Fruit fly (Drosophila melanogaster) whole organism, adult: Measurements from ENCODE around the gene CG3699.

Experiments used
- CG11617 ChIP-seq: fragments of 200-800 bp; sonication (Bioruptor generic); optimal IDR thresholded peaks from 2 replicates; lab custom pipeline; 2017; ENCODE audit warnings: mild to moderate bottlenecking, missing biosample characterization, missing genetic modification reagents, missing genetic modification characterization
- CG14711 ChIP-seq: fragments of 200-800 bp; sonication (Bioruptor generic); optimal IDR thresholded peaks from 2 replicates; lab custom pipeline; 2018; ENCODE audit warnings: missing biosample characterization, mild to moderate bottlenecking, missing genetic modification characterization, moderate library complexity
- CG33017 ChIP-seq: fragments of 200-800 bp; sonication (Bioruptor generic); optimal IDR thresholded peaks from 2 replicates; lab custom pipeline; 2018; ENCODE audit warnings: missing biosample characterization, mild to moderate bottlenecking, missing genetic modification characterization, moderate library complexity
- CG7101 ChIP-seq: fragments of 200-800 bp; sonication (Bioruptor generic); optimal IDR thresholded peaks from 2 replicates; lab custom pipeline; 2018; ENCODE audit warnings: missing biosample characterization, mild to moderate bottlenecking, missing genetic modification characterization, moderate library complexity
- Hr96 ChIP-seq: fragments of 200-800 bp; sonication (Bioruptor generic); optimal IDR thresholded peaks from 2 replicates; lab custom pipeline; 2016; ENCODE audit warnings: missing biosample characterization, missing genetic modification characterization
- Mnt ChIP-seq: fragments of 200-800 bp; sonication (Bioruptor generic); optimal IDR thresholded peaks from 2 replicates; lab custom pipeline; 2016; ENCODE audit warnings: missing biosample characterization, mild to moderate bottlenecking, missing genetic modification characterization
- kay ChIP-seq: fragments of 200-800 bp; sonication (Bioruptor generic); peaks from one replicate; lab custom pipeline; 2016; ENCODE audit warnings: missing biosample characterization, missing genetic modification characterization, borderline replicate concordance
- pad ChIP-seq: fragments of 200-800 bp; sonication (Bioruptor generic); optimal IDR thresholded peaks from 3 replicates; lab custom pipeline; 2017; ENCODE audit warnings: missing biosample characterization, missing genetic modification characterization, mild to moderate bottlenecking, moderate library complexity, missing genetic modification reagents

- TF ChIP-seq Mnt = no peak
- TF ChIP-seq pad (GFP tag; lab: Kevin White, UChicago) = peak; percentile 23
- no peak for TF ChIP-seq Hr96 (GFP tag; lab: Kevin White, UChicago)
- no peak for TF ChIP-seq CG33017 (tag; lab: Kevin White, UChicago)
- peak; percentile 46 for TF ChIP-seq kay (GFP tag; lab: Kevin White, UChicago)
- TF ChIP-seq CG14711 (tag; lab: Kevin White, UChicago) = no peak
- no peak for TF ChIP-seq CG11617 (GFP tag; lab: Kevin White, UChicago)
- no peak for TF ChIP-seq CG7101 (tag; lab: Kevin White, UChicago)
Measured at dm6 chrX:908763-909497, 38.4 kb downstream of the CG3699 start.
